Worm (Caenorhabditis elegans) whole organism, L4 larva: ENCODE measurements around the gene srlf-18.

Experiments
- F44E2.7 ChIP-seq: fragments of 200-800 bp; sonication (Bioruptor generic); IDR thresholded peaks from 2 replicates; pipeline ENCODE4 v2.1.2; 2022; ENCODE audit warnings: missing genetic modification characterization, missing compliant biosample characterization
- lim-7 ChIP-seq: fragments of 200-800 bp; sonication (Bioruptor generic); IDR thresholded peaks from 2 replicates; pipeline ENCODE4 v1.3.6; 2022; ENCODE audit warnings: missing genetic modification characterization, missing compliant biosample characterization
- lin-39 ChIP-seq: fragments of 150-350 bp; optimal IDR thresholded peaks from 2 replicates; lab custom pipeline; 2014; ENCODE audit warnings: missing biosample characterization, missing genetic modification reagents, missing genetic modification characterization

DNA sequence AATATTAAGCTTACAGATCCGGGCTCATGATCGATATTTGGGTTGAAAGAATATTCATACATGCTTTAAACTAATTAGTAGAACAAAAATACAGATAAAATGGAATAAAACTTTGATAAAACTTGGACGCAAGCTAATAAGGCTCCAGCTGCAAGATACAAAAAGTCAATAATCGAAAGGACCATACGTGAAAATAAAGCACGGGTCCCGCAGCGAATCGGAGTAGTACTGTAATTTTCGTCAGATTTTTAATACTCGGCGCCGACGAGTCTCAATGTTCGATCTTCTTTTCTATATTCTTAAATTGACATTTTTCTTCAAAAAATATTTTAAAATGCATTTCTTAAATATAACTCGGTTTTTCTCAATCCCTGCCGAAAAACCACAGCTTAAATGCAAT lies 23.4 kb upstream of the srlf-18 start, which contains the start of gene spo-11:
- TF ChIP-seq lim-7 (GFP tag; lab: Robert Waterston, UW) (no peak), F44E2.7 (GFP tag; lab: Robert Waterston, UW) (no peak), lin-39 (tag; lab: Kevin White, UChicago) (no peak)
